Worm (Caenorhabditis elegans): ENCODE results near the gene lin-12.

The lin-12 gene

DNA sequence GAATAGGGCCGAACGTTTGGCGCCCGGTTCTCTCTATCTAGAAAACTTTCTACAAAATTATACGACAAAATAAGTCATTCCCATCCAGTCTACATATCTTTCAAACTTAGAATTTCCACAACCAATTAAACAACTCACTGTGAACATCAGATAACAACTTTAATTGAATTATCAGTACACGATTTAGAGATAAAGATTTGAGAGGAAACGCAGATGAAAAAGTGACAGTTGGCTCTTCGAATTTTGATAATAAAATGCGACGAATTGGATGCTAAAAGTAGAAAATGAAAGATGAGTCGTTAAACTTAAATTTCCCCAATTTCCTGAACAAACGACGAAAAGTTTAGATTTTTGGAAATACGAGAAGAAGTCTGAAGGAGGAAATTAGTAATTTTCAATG, 36.2 kb downstream of the lin-12 start:
- no peak for TF ChIP-seq ztf-29 (GFP tag; IDR thresholded peaks at IDR 0.05)
- no peak for TF ChIP-seq flt-1 (GFP tag; IDR thresholded peaks at IDR 0.05)
- TF ChIP-seq ztf-23 (GFP tag; IDR thresholded peaks at IDR 0.05) = no peak

DNA sequence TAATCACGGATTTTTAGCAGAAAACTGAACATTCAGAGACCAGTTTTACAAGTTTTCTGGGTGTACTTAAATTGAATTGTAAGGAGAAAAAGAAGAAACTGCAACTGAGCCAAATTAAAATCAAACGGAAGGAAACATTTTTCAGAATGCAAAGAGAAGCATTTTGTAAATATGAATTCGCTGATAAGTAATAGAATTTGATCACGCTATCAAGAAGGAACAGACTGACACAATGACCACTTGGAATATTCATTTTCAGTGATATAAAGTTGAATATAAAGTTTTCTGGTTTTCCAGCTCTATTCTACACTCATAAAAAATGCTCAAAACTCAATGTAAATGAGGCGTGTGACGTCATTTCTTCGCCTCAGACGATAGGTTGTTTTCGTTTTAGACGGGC, 37.1 kb downstream of the lin-12 start:
- no peak for TF ChIP-seq ref-1 (GFP tag; conservative IDR thresholded peaks at IDR 0.05)
- TF ChIP-seq T22C8.4 (GFP tag; IDR thresholded peaks at IDR 0.05) = no peak
- no peak for TF ChIP-seq tab-1 (GFP tag; IDR thresholded peaks at IDR 0.05)
- TF ChIP-seq med-1 (GFP tag; optimal IDR thresholded peaks at IDR 0.05; ENCODE audit: insufficient read depth) = no peak
- TF ChIP-seq klf-2 (GFP tag; conservative IDR thresholded peaks at IDR 0.05) = no peak
- TF ChIP-seq ztf-23 (GFP tag; IDR thresholded peaks at IDR 0.05) = no peak
- TF ChIP-seq ztf-29 (GFP tag; IDR thresholded peaks at IDR 0.05) = no peak
- TF ChIP-seq flt-1 (GFP tag; IDR thresholded peaks at IDR 0.05) = no peak
- TF ChIP-seq cog-1 (tag; optimal IDR thresholded peaks at IDR 0.05) = no peak

DNA sequence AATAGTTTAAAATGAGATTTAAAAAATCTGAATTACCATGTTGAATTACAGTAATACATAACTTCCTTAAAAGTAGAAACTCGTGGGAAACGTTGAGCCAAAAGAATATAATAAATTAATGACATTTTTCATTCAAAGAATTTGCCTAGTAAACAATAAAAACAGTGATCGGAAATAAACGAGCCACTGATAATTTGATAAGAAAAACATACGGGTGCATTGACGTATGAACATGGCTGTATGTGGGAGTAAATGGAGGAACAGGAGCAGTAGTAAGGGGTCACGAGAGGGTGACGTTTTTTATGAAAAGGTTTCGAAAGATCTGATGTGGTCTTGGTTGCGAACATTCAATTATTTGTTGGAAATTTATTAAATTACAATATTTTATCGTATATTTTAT, 40.5 kb downstream of the lin-12 start:
- TF ChIP-seq ztf-23 (GFP tag; IDR thresholded peaks at IDR 0.05) = no peak

DNA sequence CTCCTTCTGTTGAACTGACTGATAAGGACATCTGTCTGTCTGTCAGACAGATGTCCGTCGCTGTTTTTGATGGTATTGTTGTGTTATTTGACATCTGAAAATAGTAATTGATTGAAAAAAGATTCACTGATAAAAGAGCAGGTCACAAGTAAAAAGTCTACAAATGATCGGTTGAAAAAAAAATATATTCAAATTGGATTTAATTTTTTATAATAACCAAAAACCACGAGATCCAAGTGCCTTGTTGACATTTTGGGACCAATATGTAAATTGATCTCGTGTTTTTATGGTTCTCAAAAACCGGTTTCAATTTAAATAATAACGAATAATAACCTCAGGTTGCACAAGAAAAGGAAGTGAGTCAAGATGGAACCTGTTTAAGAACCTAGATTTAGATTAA, 44.3 kb downstream of the lin-12 start, which contains the start of gene F59B2.13:
TSS of gene F59B2.13 (minus strand) at position 101 of the 400 bp plus-strand sequence.
- no peak for TF ChIP-seq cog-1 (tag; optimal IDR thresholded peaks at IDR 0.05)
- TF ChIP-seq ztf-23 (GFP tag; IDR thresholded peaks at IDR 0.05) = no peak
- no peak for TF ChIP-seq tab-1 (GFP tag; IDR thresholded peaks at IDR 0.05)
- TF ChIP-seq T22C8.4 (GFP tag; IDR thresholded peaks at IDR 0.05) = no peak
- TF ChIP-seq flt-1 (GFP tag; IDR thresholded peaks at IDR 0.05) = no peak
- TF ChIP-seq ztf-29 (GFP tag; IDR thresholded peaks at IDR 0.05) = no peak
- no peak for TF ChIP-seq med-1 (GFP tag; optimal IDR thresholded peaks at IDR 0.05; ENCODE audit: insufficient read depth)
- no peak for TF ChIP-seq ref-1 (GFP tag; conservative IDR thresholded peaks at IDR 0.05)
- TF ChIP-seq klf-2 (GFP tag; conservative IDR thresholded peaks at IDR 0.05) = no peak

DNA sequence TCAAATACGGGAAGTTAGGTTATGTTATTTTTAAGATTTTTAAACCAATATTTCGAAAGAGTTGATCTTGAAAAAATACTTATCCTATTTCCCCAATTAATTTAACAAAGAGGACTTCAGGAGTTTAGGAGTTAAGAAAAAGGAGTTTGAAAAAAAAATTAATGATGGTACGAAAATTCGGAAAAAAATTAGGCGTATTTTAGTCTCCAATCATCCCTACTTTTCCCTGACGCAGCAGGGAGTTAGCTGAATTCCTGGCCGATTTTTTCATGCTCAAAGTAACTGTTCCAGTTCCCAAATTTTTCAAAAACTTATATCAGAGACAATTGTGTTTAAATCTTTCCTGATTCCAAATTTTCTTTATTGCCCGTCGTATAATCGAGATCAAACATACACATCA, 47.7 kb downstream of the lin-12 start:
- no peak for TF ChIP-seq ref-1 (GFP tag; conservative IDR thresholded peaks at IDR 0.05)
- TF ChIP-seq T22C8.4 (GFP tag; IDR thresholded peaks at IDR 0.05) = no peak
- no peak for TF ChIP-seq ztf-29 (GFP tag; IDR thresholded peaks at IDR 0.05)
- TF ChIP-seq med-1 (GFP tag; optimal IDR thresholded peaks at IDR 0.05; ENCODE audit: insufficient read depth) = no peak
- no peak for TF ChIP-seq cog-1 (tag; optimal IDR thresholded peaks at IDR 0.05)
- TF ChIP-seq ztf-23 (GFP tag; IDR thresholded peaks at IDR 0.05) = no peak
- no peak for TF ChIP-seq flt-1 (GFP tag; IDR thresholded peaks at IDR 0.05)
- TF ChIP-seq klf-2 (GFP tag; conservative IDR thresholded peaks at IDR 0.05) = no peak
- TF ChIP-seq tab-1 (GFP tag; IDR thresholded peaks at IDR 0.05) = no peak

DNA sequence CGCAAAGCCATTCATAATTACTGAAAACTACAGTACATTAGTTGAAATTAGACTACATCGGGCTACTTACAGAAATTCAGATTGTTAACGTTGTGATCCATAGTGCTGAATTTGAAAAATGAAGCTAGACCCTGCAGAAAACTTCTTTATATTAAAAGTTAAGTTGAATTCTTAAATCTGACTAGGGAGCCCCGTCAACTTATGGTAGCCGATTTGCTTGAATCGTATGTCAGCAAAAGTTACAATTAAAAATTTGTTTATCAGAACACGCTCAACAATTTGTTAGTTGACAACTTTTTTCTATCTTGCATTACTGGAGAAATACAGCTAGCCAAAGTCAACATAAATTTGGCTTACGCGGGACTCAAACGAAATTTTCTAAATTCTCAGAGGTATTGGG, 48.7 kb downstream of the lin-12 start, which contains the start of gene F59B2.14:
TSS of gene F59B2.14 (minus strand) at position 101 of the 400 bp plus-strand sequence.
- TF ChIP-seq klf-2 (GFP tag; conservative IDR thresholded peaks at IDR 0.05) (no peak), med-1 (GFP tag; optimal IDR thresholded peaks at IDR 0.05; ENCODE audit: insufficient read depth) (no peak), flt-1 (GFP tag; IDR thresholded peaks at IDR 0.05) (no peak), ztf-29 (GFP tag; IDR thresholded peaks at IDR 0.05) (no peak), ref-1 (GFP tag; conservative IDR thresholded peaks at IDR 0.05) (no peak), ztf-23 (GFP tag; IDR thresholded peaks at IDR 0.05) (no peak), cog-1 (tag; optimal IDR thresholded peaks at IDR 0.05) (no peak)

DNA sequence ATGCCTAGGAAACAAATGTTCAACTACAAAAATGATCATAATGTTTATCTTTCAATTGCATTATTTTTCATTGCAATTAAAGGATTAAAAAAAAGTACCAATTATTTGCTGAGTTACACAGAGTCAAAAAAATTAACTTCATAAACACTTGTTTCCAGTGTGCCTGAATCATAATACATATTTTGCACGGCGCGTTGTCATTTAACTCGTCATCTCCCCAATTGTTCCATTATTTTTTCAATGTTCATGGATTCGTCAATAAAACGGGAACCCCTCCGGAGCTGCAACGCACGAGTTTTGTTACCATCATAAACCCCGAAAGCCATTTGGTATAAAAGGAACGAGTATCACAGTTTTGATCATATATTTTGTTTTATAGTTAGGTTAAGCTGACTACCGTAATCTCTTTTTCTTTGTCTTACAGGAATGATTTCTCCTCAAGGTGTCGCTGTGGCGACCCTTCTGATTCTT, 54.1 kb downstream of the lin-12 start, which contains the start of gene F59B2.12:
TSS of gene F59B2.12 (plus strand) at position 421 of the 471 bp plus-strand sequence.
- TF ChIP-seq ztf-23 (GFP tag; IDR thresholded peaks at IDR 0.05) (no peak), T22C8.4 (GFP tag; IDR thresholded peaks at IDR 0.05) (no peak), klf-2 (GFP tag; conservative IDR thresholded peaks at IDR 0.05) (no peak), ztf-29 (GFP tag; IDR thresholded peaks at IDR 0.05) (no peak), med-1 (GFP tag; optimal IDR thresholded peaks at IDR 0.05; ENCODE audit: insufficient read depth) (no peak), flt-1 (GFP tag; IDR thresholded peaks at IDR 0.05) (no peak), ref-1 (GFP tag; conservative IDR thresholded peaks at IDR 0.05) (no peak), cog-1 (tag; optimal IDR thresholded peaks at IDR 0.05) (no peak), tab-1 (GFP tag; IDR thresholded peaks at IDR 0.05) (no peak)

DNA sequence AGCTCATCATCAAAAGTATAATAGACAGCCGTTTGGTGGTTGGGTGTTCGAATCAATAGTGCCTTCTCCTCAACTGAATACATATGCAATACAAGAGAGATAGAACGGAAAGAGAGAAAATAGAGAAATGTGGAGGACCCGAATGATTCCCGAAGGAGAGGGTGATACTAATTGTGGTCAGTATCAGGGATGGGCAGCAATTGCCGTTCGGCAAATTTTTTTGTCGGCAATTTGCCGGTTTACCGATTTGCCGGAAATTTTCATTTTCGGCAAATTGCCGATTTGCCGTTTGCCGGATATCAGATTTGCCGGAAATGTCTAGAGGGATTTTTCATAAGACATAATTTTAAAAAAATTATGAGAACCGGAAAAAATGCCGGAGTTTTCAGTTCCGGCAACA, 59.0 kb downstream of the lin-12 start, which contains the start of gene F59B2.9:
TSS of gene F59B2.9 (minus strand) at position 101 of the 400 bp plus-strand sequence.
- TF ChIP-seq ztf-29 (GFP tag; IDR thresholded peaks at IDR 0.05) (no peak), klf-2 (GFP tag; conservative IDR thresholded peaks at IDR 0.05) (no peak), T22C8.4 (GFP tag; IDR thresholded peaks at IDR 0.05) (no peak), ref-1 (GFP tag; conservative IDR thresholded peaks at IDR 0.05) (no peak), cog-1 (tag; optimal IDR thresholded peaks at IDR 0.05) (no peak), tab-1 (GFP tag; IDR thresholded peaks at IDR 0.05) (no peak)

Measured in whole organism, midembryonic.